Worm (Caenorhabditis elegans) whole organism, L1 larva: ENCODE data around the gene tag-51.

Experiments used
- C04F5.9 ChIP-seq: sonication (generic microtip); optimal IDR thresholded peaks from 2 replicates; lab custom pipeline; 2016; ENCODE audit warnings: missing genetic modification characterization, missing compliant biosample characterization
- C16A3.4 ChIP-seq: fragments of 150-350 bp; optimal IDR thresholded peaks from 2 replicates; lab custom pipeline; 2014; ENCODE audit warnings: missing biosample characterization, missing genetic modification characterization
- aha-1 ChIP-seq: fragments of 150-350 bp; optimal IDR thresholded peaks from 2 replicates; lab custom pipeline; 2014; ENCODE audit warnings: missing biosample characterization, missing genetic modification characterization
- aly-2 ChIP-seq: fragments of 150-350 bp; optimal IDR thresholded peaks from 2 replicates; lab custom pipeline; 2014; ENCODE audit warnings: missing biosample characterization, missing genetic modification characterization
- ceh-82 ChIP-seq, 3 experiments: fragments of 150-350 bp in 1 of 3; sonication (generic microtip) in 2 of 3; optimal IDR thresholded peaks; 2 replicates each; lab custom pipeline; 2014 to 2017; ENCODE audit warnings: missing biosample characterization in 3 of 3, missing genetic modification characterization in 3 of 3
- ceh-88 ChIP-seq: fragments of 200-800 bp; sonication (Bioruptor generic); IDR thresholded peaks from 2 replicates; pipeline ENCODE4 v1.3.6; 2022; ENCODE audit warnings: missing genetic modification characterization, missing compliant biosample characterization
- ces-1 ChIP-seq: fragments of 150-350 bp; optimal IDR thresholded peaks from 2 replicates; lab custom pipeline; 2014; ENCODE audit warnings: missing biosample characterization, missing genetic modification reagents, missing genetic modification characterization
- dpl-1 ChIP-seq, 3 experiments: fragments of 150-350 bp in 2 of 3; sonication (generic microtip) in 1 of 3; optimal IDR thresholded peaks; 2 replicates each; lab custom pipeline; 2014 to 2017; ENCODE audit warnings: missing biosample characterization in 3 of 3, missing genetic modification characterization in 3 of 3, missing genetic modification reagents in 3 of 3
- efl-1 ChIP-seq, 4 experiments: fragments of 150-350 bp; optimal IDR thresholded peaks in 3 of 4; peaks in 1 of 4; 1 replicate in 1 of 4; 2 replicates in 3 of 4; lab custom pipeline; 2014; ENCODE audit warnings: missing biosample characterization in 2 of 4, missing genetic modification characterization in 2 of 4, missing genetic modification reagents in 2 of 4
- egl-13 ChIP-seq: sonication (generic microtip); optimal IDR thresholded peaks from 2 replicates; lab custom pipeline; 2016; ENCODE audit warnings: missing genotype, missing genetic modification reagents, missing genetic modification characterization, missing compliant biosample characterization
- egl-27 ChIP-seq, 2 experiments: fragments of 150-350 bp in 1 of 2; sonication (generic microtip); optimal IDR thresholded peaks; 3 replicates each; lab custom pipeline; 2017 to 2018; ENCODE audit warnings: missing biosample characterization in 2 of 2, missing genetic modification characterization in 2 of 2, missing genetic modification reagents in 2 of 2
- elt-2 ChIP-seq: sonication (generic microtip); optimal IDR thresholded peaks from 2 replicates; lab custom pipeline; 2016; ENCODE audit warnings: missing genetic modification characterization, mild to moderate bottlenecking, inconsistent platforms, missing compliant biosample characterization, missing genetic modification reagents
- fkh-10 ChIP-seq: sonication (generic microtip); optimal IDR thresholded peaks from 2 replicates; lab custom pipeline; 2017; ENCODE audit warnings: missing biosample characterization, missing genetic modification reagents, missing genetic modification characterization
- fkh-8 ChIP-seq: sonication (generic microtip); optimal IDR thresholded peaks from 2 replicates; lab custom pipeline; 2016; ENCODE audit warnings: mild to moderate bottlenecking, missing genetic modification characterization, missing compliant biosample characterization
- fos-1 ChIP-seq: fragments of 150-350 bp; optimal IDR thresholded peaks from 2 replicates; lab custom pipeline; 2014; ENCODE audit warnings: missing biosample characterization, missing genetic modification characterization
- grh-1 ChIP-seq: fragments of 200-800 bp; sonication (Bioruptor generic); IDR thresholded peaks from 2 replicates; pipeline ENCODE4 v1.3.6; 2022; ENCODE audit warnings: missing genetic modification reagents, missing genetic modification characterization, missing compliant biosample characterization
- hlh-17 ChIP-seq: fragments of 200-800 bp; sonication (Bioruptor generic); optimal IDR thresholded peaks from 2 replicates; lab custom pipeline; 2018; ENCODE audit warnings: missing genetic modification characterization, mild to moderate bottlenecking, missing compliant biosample characterization, moderate library complexity, borderline replicate concordance
- irx-1 ChIP-seq: sonication (generic microtip); optimal IDR thresholded peaks from 2 replicates; lab custom pipeline; 2016; ENCODE audit warnings: missing genetic modification characterization, missing compliant biosample characterization
- lin-13 ChIP-seq: fragments of 150-350 bp; optimal IDR thresholded peaks from 2 replicates; lab custom pipeline; 2014; ENCODE audit warnings: missing biosample characterization, missing genetic modification reagents, missing genetic modification characterization
- lin-14 ChIP-seq: fragments of 200-800 bp; sonication (Bioruptor generic); optimal IDR thresholded peaks from 2 replicates; lab custom pipeline; 2018; ENCODE audit warnings: mild to moderate bottlenecking, missing genetic modification characterization, moderate library complexity, missing compliant biosample characterization
- lin-35 ChIP-seq, 2 experiments: fragments of 150-350 bp; optimal IDR thresholded peaks; 2 replicates each; lab custom pipeline; 2014; ENCODE audit warnings: missing biosample characterization in 2 of 2, missing genetic modification characterization in 2 of 2, missing genetic modification reagents in 2 of 2
- lin-39 ChIP-seq: fragments of 150-350 bp; optimal IDR thresholded peaks from 2 replicates; lab custom pipeline; 2014; ENCODE audit warnings: missing biosample characterization, missing genetic modification reagents, missing genetic modification characterization
- lsy-2 ChIP-seq, 2 experiments: fragments of 150-350 bp; optimal IDR thresholded peaks; 2 replicates each; lab custom pipeline; 2014; ENCODE audit warnings: missing biosample characterization in 2 of 2, missing genetic modification characterization in 2 of 2
- mdl-1 ChIP-seq, 2 experiments: fragments of 150-350 bp; optimal IDR thresholded peaks; 2 replicates each; lab custom pipeline; 2014 to 2017; ENCODE audit warnings: missing biosample characterization in 2 of 2, missing genetic modification characterization in 2 of 2, inconsistent platforms in 1 of 2
- mep-1 ChIP-seq: fragments of 150-350 bp; optimal IDR thresholded peaks from 2 replicates; lab custom pipeline; 2014; ENCODE audit warnings: missing biosample characterization, missing genetic modification characterization
- nhr-19 ChIP-seq: fragments of 200-800 bp; sonication (Bioruptor generic); conservative IDR thresholded peaks from 2 replicates; pipeline ENCODE4 v1.3.6; 2022; ENCODE audit warnings: missing genetic modification characterization, missing compliant biosample characterization
- nhr-237 ChIP-seq: fragments of 150-350 bp; optimal IDR thresholded peaks from 2 replicates; lab custom pipeline; 2014; ENCODE audit warnings: missing biosample characterization, missing genetic modification characterization
- nhr-47 ChIP-seq: sonication (generic microtip); optimal IDR thresholded peaks from 2 replicates; lab custom pipeline; 2016; ENCODE audit warnings: mild to moderate bottlenecking, missing genetic modification characterization, moderate library complexity, missing compliant biosample characterization
- nhr-71 ChIP-seq: sonication (generic microtip); optimal IDR thresholded peaks from 2 replicates; lab custom pipeline; 2016; ENCODE audit warnings: mild to moderate bottlenecking, missing genetic modification characterization, moderate library complexity, missing compliant biosample characterization
- nhr-77 ChIP-seq: fragments of 150-350 bp; optimal IDR thresholded peaks from 2 replicates; lab custom pipeline; 2014; ENCODE audit warnings: missing biosample characterization, missing genetic modification characterization
- nhr-85 ChIP-seq: sonication (generic microtip); peaks from one replicate; lab custom pipeline; 2016; ENCODE audit warnings: missing genetic modification characterization, inconsistent platforms, missing compliant biosample characterization
- pqm-1 ChIP-seq: sonication (generic microtip); optimal IDR thresholded peaks from 3 replicates; lab custom pipeline; 2017; ENCODE audit warnings: missing biosample characterization, missing genetic modification characterization
- rnt-1 ChIP-seq: sonication (generic microtip); optimal IDR thresholded peaks from 2 replicates; lab custom pipeline; 2016; ENCODE audit warnings: mild to moderate bottlenecking, missing genetic modification characterization, moderate library complexity, missing compliant biosample characterization
- skn-1 ChIP-seq: fragments of 150-350 bp; optimal IDR thresholded peaks from 2 replicates; lab custom pipeline; 2014; ENCODE audit warnings: missing biosample characterization, missing genetic modification characterization
- sox-4 ChIP-seq: sonication (generic microtip); optimal IDR thresholded peaks from 2 replicates; lab custom pipeline; 2016; ENCODE audit warnings: missing genetic modification characterization, missing compliant biosample characterization
- sptf-1 ChIP-seq: fragments of 150-350 bp; optimal IDR thresholded peaks from 2 replicates; lab custom pipeline; 2014; ENCODE audit warnings: missing biosample characterization, missing genetic modification characterization
- sup-37 ChIP-seq: fragments of 200-800 bp; sonication (Bioruptor generic); optimal IDR thresholded peaks from 2 replicates; lab custom pipeline; 2018; ENCODE audit warnings: mild to moderate bottlenecking, missing genetic modification characterization, missing compliant biosample characterization
- swsn-7 ChIP-seq: sonication (generic microtip); optimal IDR thresholded peaks from 2 replicates; lab custom pipeline; 2016; ENCODE audit warnings: missing genetic modification characterization, missing compliant biosample characterization
- unc-130 ChIP-seq: fragments of 150-350 bp; optimal IDR thresholded peaks from 2 replicates; lab custom pipeline; 2017; ENCODE audit warnings: missing biosample characterization, missing genetic modification characterization, inconsistent platforms
- unc-30 ChIP-seq: sonication (generic microtip); optimal IDR thresholded peaks from 2 replicates; lab custom pipeline; 2017; ENCODE audit warnings: missing biosample characterization, missing genetic modification characterization
- unc-62 ChIP-seq: fragments of 150-350 bp; optimal IDR thresholded peaks from 2 replicates; lab custom pipeline; 2014; ENCODE audit warnings: missing biosample characterization, missing genetic modification reagents, missing genetic modification characterization
- vab-15 ChIP-seq: sonication (generic microtip); optimal IDR thresholded peaks from 2 replicates; lab custom pipeline; 2017; ENCODE audit warnings: missing genotype, mild to moderate bottlenecking, missing genetic modification characterization, missing compliant biosample characterization
- ztf-4 ChIP-seq: fragments of 150-350 bp; optimal IDR thresholded peaks from 2 replicates; lab custom pipeline; 2014; ENCODE audit warnings: missing biosample characterization, missing genetic modification characterization

tag-51 gene

DNA sequence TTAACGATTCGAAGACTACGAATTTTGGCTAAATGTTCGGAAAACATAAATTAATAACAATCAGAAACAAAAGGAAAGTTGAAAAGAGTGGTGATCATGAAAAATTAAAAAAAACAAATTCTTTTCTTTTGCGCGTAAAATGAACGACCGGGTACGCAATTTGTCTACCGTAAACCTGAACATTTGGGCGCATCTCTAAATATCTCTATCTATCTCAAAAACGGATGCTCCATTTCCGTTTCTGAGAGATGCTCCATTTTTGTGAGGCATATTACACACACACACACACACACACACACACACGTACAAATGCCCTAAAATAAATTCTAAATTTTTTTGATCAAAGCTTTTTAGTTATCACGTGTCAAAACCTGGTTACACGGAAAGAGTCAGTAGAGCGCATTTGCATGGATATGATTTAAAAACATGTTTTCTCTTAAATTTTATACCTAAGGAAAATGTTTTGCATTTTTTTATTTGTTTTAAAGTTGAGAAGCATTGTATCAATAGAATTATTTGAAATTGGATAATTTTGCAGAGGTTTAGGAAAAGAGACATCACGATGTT, 35.0 kb downstream of the tag-51 start:
- TF ChIP-seq skn-1 (tag; lab: Kevin White, UChicago) (peak; percentile 0), lin-35 (GFP tag; optimal IDR thresholded peaks at IDR 0.05; lab: Kevin White, UChicago) (no peak), egl-13 (tag; lab: Kevin White, UChicago) (peak; percentile 29), elt-2 (no peak), lsy-2 (tag; optimal IDR thresholded peaks at IDR 0.05; lab: Kevin White, UChicago) (peak; percentile 49 to 73), C16A3.4 (tag; lab: Kevin White, UChicago) (no peak), nhr-71 (peak; percentile 37), sptf-1 (tag; lab: Kevin White, UChicago) (no peak), unc-62 (GFP tag; lab: Kevin White, UChicago) (no peak), rnt-1 (tag; lab: Kevin White, UChicago) (no peak), dpl-1 (GFP tag; optimal IDR thresholded peaks at IDR 0.05; lab: Kevin White, UChicago) (peak in 1 of 3 experiments; percentile 45), aha-1 (no peak), hlh-17 (GFP tag; lab: Kevin White, UChicago) (no peak), lin-39 (tag; lab: Kevin White, UChicago) (no peak), aly-2 (tag; lab: Kevin White, UChicago) (no peak), unc-30 (tag; lab: Kevin White, UChicago) (no peak), fkh-8 (tag; lab: Kevin White, UChicago) (peak; percentile 59), unc-130 (tag; lab: Kevin White, UChicago) (no peak), irx-1 (no peak), fos-1 (tag; lab: Kevin White, UChicago) (no peak), vab-15 (tag; lab: Kevin White, UChicago) (no peak), mep-1 (tag; lab: Kevin White, UChicago) (no peak), ces-1 (no peak), lin-14 (GFP tag; lab: Kevin White, UChicago) (no peak), efl-1 (optimal IDR thresholded peaks at IDR 0.05; lab: Kevin White, UChicago) (peak in 1 of 2 experiments; percentile 7), efl-1 (GFP tag; optimal IDR thresholded peaks at IDR 0.05 in 1 of 2; lab: Kevin White, UChicago) (peak; percentile 16 to 28), pqm-1 (tag; lab: Kevin White, UChicago) (no peak), fkh-10 (GFP tag; lab: Kevin White, UChicago) (no peak), sox-4 (tag; lab: Kevin White, UChicago) (no peak), sup-37 (GFP tag; lab: Kevin White, UChicago) (no peak), C04F5.9 (tag; lab: Kevin White, UChicago) (no peak), nhr-77 (tag; lab: Kevin White, UChicago) (no peak), ztf-4 (no peak), lin-13 (GFP tag; lab: Kevin White, UChicago) (no peak), swsn-7 (tag; lab: Kevin White, UChicago) (no peak), nhr-85 (tag; lab: Kevin White, UChicago) (peak; percentile 7), mdl-1 (tag; optimal IDR thresholded peaks at IDR 0.05; lab: Kevin White, UChicago) (peak in 1 of 2 experiments; percentile 1), grh-1 (GFP tag; lab: Robert Waterston, UW) (no peak), nhr-19 (no peak), nhr-47 (tag; lab: Kevin White, UChicago) (peak; percentile 1), ceh-88 (GFP tag; lab: Robert Waterston, UW) (no peak), ceh-82 (tag; optimal IDR thresholded peaks at IDR 0.05; lab: Kevin White, UChicago) (no peak)
- TF ChIP-seq, all 84 proteins: peak for 10

DNA sequence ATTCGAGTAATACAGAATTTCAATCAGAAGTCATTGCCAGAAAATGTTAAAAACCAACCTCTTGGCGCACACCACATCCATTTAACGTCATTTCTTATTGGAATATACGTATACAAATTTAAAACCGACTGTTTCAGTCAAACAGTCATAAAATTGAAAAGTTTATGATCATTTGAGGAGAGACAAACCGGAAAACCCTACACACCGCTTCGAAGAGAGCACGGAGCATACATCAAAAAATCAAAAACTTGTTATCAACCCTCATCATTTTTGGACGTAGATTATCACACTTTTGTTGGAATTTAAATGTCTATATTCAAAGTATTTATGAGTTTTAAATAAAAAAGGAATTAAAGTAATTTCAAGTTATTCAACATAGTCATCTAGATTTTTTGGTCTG, 37.0 kb downstream of the tag-51 start, which contains the start of gene T24C4.10:
Gene T24C4.10 (minus strand): TSS at position 230 of the 400 bp plus-strand sequence.
- no peak for TF ChIP-seq egl-27 (tag; optimal IDR thresholded peaks at IDR 0.05; lab: Kevin White, UChicago)
- TF ChIP-seq lin-35 (GFP tag; optimal IDR thresholded peaks at IDR 0.05; lab: Kevin White, UChicago) = peak in 1 of 2 experiments; percentile 10
- TF ChIP-seq nhr-47 (tag; lab: Kevin White, UChicago) = no peak
- TF ChIP-seq nhr-237 (tag; lab: Kevin White, UChicago) = no peak
- TF ChIP-seq nhr-77 (tag; lab: Kevin White, UChicago) = no peak
